Worm (Caenorhabditis elegans) whole organism, midembryonic: ENCODE measurements around the gene Y51H4A.8.
"Not testable (repeated sequence)": the region's sequence is repeated elsewhere in the genome, so short reads cannot be mapped to it uniquely, and the experiment has no call there.

Source experiments
- T22C8.4 ChIP-seq: fragments of 200-800 bp; sonication (Bioruptor generic); IDR thresholded peaks from 2 replicates; pipeline ENCODE4 v1.3.6; 2022; ENCODE audit warnings: missing genetic modification characterization, missing compliant biosample characterization
- cog-1 ChIP-seq: sonication (generic microtip); optimal IDR thresholded peaks from 2 replicates; lab custom pipeline; 2016; ENCODE audit warnings: missing genetic modification characterization, missing compliant biosample characterization
- flt-1 ChIP-seq: fragments of 200-800 bp; sonication (Bioruptor generic); IDR thresholded peaks from 2 replicates; pipeline ENCODE4 v1.3.6; 2022; ENCODE audit warnings: missing genetic modification characterization, missing compliant biosample characterization
- klf-2 ChIP-seq: fragments of 200-800 bp; sonication (Bioruptor generic); conservative IDR thresholded peaks from 2 replicates; pipeline ENCODE4 v1.3.6; 2022; ENCODE audit warnings: missing genetic modification reagents, missing genetic modification characterization, missing compliant biosample characterization
- med-1 ChIP-seq: sonication (generic microtip); optimal IDR thresholded peaks from 2 replicates; lab custom pipeline; 2017; ENCODE audit warnings: missing genetic modification characterization, mild to moderate bottlenecking, missing compliant biosample characterization, antibody characterized with exemption, missing genetic modification reagents; ENCODE audit not compliant: insufficient read depth
- ref-1 ChIP-seq: fragments of 200-800 bp; sonication (Bioruptor generic); conservative IDR thresholded peaks from 2 replicates; pipeline ENCODE4 v1.3.6; 2022; ENCODE audit warnings: missing genetic modification reagents, missing genetic modification characterization, missing compliant biosample characterization
- tab-1 ChIP-seq: fragments of 200-800 bp; sonication (Bioruptor generic); IDR thresholded peaks from 2 replicates; pipeline ENCODE4 v1.3.6; 2022; ENCODE audit warnings: missing genetic modification characterization, missing compliant biosample characterization
- ztf-23 ChIP-seq: fragments of 200-800 bp; sonication (Bioruptor generic); IDR thresholded peaks from 2 replicates; pipeline ENCODE4 v1.3.6; 2022; ENCODE audit warnings: missing genetic modification reagents, missing genetic modification characterization, missing compliant biosample characterization
- ztf-29 ChIP-seq: fragments of 200-800 bp; sonication (Bioruptor generic); IDR thresholded peaks from 2 replicates; pipeline ENCODE4 v1.3.6; 2022; ENCODE audit warnings: missing genetic modification reagents, missing genetic modification characterization, missing compliant biosample characterization

Y51H4A.8 gene

DNA sequence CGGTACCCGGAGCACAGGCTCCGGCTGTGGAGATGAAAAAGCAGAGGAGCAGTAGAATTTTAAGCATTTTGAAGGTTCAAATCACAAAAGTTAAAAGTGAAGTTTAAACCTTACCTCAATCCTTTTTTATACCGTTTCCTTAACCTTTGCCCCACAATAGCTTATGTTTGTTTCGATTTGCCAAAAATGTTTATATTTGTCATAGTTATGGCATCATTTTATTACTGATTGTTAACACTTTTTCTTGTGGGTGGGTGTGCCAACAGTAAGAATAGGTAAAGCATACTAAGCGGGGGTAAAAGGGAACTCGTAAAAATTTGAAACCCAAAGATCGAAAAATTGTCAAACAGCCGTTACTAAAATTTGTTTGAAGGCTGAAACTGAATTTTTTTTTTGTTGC lies at the start of gene Y51H4A.8:
TSS of gene Y51H4A.8 (minus strand) at position 101 of the 400 bp plus-strand sequence.
- TF ChIP-seq ztf-23 (0 out of 2 replicates have a peak, but pooled peaks have one; percentile 26), med-1 (GFP tag; lab: Kevin White, UChicago) (no peak)

DNA sequence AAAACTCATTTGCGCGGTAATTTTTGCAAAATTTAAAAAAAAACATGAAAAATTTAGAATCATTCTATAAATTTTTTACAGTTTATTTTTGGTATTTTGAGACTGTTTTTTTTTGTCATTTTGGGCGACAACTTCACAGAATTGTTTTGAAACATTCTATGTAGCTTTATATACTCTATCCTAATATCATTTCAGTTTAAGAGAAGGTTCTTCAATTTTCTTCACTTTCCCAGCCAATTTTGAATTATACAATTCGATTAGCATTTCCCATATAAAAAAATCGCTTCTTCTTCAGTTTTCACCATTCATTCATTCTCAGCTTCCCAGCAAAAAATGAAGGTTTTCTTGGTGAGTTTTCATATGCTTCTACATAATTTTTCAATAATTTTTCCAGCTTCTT lies 49.3 kb upstream of the Y51H4A.8 start, which contains the start of gene fipr-28:
TSS of gene fipr-28 (plus strand) at position 301 of the 400 bp plus-strand sequence.
- no peak for TF ChIP-seq ztf-23
- TF ChIP-seq cog-1: no peak

DNA sequence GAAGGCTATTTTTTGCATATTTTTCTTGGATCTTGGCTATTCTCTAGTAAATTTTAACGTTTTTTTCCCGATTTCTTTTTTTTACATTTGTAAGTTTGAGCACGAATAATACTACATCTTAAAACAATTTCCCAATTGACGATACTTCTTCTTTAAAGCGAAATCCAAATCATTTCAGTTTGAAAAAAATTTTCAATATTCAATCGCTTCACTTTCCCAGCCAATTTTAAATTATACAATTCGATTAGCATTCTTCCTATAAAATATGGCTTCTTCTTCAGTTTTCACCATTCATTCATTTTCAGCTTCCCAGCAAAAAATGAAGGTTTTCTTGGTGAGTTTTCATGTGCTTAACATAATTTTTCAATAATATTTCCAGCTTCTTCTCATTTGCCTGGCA lies 47.6 kb upstream of the Y51H4A.8 start, which contains the start of gene fip-7:
TSS of gene fip-7 (plus strand) at position 301 of the 400 bp plus-strand sequence.
- not testable (repeated sequence) for TF ChIP-seq flt-1, cog-1, T22C8.4

DNA sequence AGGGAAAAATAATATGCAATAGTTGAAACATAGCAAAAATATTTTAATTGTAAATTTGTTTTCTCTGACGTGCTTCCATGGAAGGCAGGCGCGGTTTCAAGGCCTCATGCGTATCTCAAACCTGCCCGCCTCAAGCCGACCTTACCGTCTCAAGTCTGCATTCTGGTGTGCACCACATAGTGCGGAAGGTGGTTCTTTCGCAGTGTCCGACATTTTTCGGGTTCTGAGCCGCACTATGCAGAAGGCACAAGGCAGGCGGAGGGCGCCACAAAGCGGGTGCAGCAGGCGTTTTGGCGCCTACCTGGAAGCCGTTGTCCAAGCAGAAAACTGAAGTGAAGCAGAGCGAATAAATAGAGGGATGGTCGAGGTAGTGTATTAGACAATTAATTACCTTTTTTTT lies 44.2 kb upstream of the Y51H4A.8 start:
- TF ChIP-seq ztf-23 (no peak), flt-1 (no peak), ztf-29 (GFP tag; lab: Robert Waterston, UW) (no peak), T22C8.4 (no peak), cog-1 (no peak), ref-1 (GFP tag; lab: Robert Waterston, UW) (no peak), tab-1 (GFP tag; lab: Robert Waterston, UW) (no peak)

DNA sequence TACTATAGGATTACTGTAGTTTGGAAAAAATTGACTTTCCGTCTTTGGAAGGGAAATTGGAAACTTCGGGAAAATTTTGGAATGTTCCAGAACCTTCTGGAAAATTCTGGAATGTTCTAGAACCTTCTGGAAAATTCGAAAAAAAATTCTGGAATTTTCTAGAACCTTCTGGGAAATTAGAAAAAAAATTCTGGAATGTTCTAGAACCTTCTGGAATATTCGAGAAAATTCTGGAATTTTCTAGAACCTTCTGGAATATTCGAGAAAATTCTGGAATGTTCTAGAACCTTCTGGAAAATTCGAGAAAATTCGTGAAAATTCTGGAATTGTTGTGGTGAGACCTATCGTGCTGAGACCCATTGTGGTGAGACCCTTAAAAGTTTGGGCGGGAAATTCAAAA lies 36.8 kb upstream of the Y51H4A.8 start:
- peak; percentile 77 for TF ChIP-seq flt-1

DNA sequence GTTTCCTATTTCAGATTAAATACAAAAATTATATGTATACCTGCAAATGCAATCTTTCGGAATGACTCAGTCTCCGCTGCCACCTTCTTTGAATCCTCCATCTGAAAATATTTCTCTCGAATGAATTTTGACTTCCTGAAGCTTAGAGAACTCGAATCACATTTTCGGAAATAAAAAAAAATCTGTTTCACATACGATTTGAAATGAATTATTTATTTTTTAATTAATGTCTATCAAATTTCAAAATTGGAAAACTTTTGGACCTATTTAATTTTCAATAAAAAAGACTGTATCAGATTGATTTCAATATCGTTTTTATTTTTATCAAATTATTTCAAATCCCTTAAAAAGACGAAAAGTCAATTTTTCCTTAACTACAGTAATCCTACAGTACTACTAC lies 24.3 kb upstream of the Y51H4A.8 start, which contains the start of gene col-137:
TSS of gene col-137 (minus strand) at position 101 of the 400 bp plus-strand sequence.
- no peak for TF ChIP-seq T22C8.4

DNA sequence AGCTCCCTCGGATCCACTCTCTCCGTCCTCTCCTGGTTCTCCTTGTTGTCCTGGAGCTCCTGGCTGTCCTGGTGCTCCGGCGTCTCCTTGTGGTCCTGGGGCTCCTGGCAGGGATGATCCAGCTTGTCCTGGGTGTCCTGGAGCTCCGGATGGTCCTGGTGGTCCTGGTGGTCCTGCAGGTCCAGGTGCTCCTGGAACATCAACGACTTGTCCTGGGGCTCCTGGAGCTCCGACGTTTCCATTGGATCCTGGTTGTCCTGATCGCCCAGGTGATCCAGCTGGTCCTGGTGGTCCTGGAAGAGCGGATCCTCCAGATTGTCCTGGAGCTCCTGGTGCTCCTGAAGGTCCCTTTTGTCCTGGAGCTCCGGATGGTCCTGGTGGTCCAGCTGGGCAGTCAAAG lies 23.2 kb upstream of the Y51H4A.8 start:
- TF ChIP-seq T22C8.4 (no peak), cog-1 (no peak), klf-2 (GFP tag; lab: Robert Waterston, UW) (no peak), med-1 (GFP tag; lab: Kevin White, UChicago) (no peak), ztf-23 (no peak), tab-1 (GFP tag; lab: Robert Waterston, UW) (no peak), flt-1 (no peak), ref-1 (GFP tag; lab: Robert Waterston, UW) (no peak)

DNA sequence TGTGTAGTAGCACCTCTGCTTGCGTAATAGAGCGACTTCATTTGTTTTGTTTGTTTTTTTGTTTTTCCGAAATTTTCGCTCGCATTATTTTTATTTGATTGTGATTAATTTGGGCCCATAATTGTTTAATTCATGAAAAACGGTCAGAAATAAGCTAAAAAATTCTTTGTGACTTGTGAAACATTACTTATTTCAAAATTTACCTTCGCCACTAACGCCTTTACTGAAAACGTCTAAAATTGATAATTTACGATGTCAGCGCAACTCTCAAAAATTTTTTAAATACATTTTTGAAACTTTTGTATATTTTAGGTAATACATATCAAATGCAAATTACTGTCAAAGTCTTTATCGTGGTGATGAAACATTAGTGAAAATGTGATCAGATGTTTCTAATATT lies 17.4 kb downstream of the Y51H4A.8 start:
- TF ChIP-seq tab-1 (GFP tag; lab: Robert Waterston, UW) (no peak), cog-1 (no peak), med-1 (GFP tag; lab: Kevin White, UChicago) (no peak), ztf-29 (GFP tag; lab: Robert Waterston, UW) (no peak), T22C8.4 (no peak), ztf-23 (no peak), flt-1 (no peak), klf-2 (GFP tag; lab: Robert Waterston, UW) (no peak), ref-1 (GFP tag; lab: Robert Waterston, UW) (no peak)

DNA sequence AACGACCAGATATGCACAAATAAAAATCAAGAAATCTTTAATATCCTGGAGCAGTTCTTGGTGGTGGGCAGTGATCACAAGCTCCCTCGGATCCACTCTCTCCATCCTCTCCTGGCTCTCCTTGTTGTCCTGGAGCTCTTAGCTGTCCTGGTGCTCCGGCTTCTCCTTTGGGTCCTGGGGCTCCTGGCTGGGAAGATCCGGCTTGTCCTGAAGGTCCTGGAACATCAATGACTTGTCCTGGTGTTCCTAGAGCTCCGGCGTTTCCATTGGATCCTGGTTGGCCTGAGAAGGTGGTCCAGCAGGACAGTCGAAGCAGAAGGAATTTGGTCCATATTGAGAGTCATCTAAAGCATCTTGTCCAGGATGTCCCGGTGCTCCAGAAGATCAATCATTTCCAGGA lies 26.9 kb downstream of the Y51H4A.8 start:
- TF ChIP-seq med-1 (GFP tag; lab: Kevin White, UChicago) (no peak), ztf-23 (no peak), cog-1 (no peak), flt-1 (no peak), tab-1 (GFP tag; lab: Robert Waterston, UW) (no peak), klf-2 (GFP tag; lab: Robert Waterston, UW) (no peak), ztf-29 (GFP tag; lab: Robert Waterston, UW) (no peak), ref-1 (GFP tag; lab: Robert Waterston, UW) (no peak), T22C8.4 (no peak)

DNA sequence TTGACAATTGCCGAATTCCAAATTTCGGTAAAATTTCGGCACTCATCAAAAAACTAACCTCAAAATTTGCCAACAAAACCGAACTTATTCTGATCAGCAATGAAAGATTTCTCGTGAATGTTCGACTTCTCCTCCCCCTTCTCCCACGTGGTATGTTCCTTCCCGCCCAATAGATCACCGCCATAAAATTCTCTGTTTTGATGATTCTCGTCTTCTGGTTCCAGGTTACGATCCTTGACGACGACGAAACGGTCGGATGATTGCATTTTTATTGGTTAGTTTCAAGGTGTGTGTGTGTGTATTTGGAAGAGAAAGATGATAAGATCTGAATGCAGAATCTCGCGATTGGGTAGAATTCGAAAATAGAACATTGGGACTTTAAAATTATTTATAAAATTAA lies 35.7 kb downstream of the Y51H4A.8 start, which contains the start of gene uroc-1:
TSS of gene uroc-1 (minus strand) at position 101 of the 400 bp plus-strand sequence.
- TF ChIP-seq ztf-29 (GFP tag; lab: Robert Waterston, UW) (no peak), ztf-23 (no peak), klf-2 (GFP tag; lab: Robert Waterston, UW) (no peak), med-1 (GFP tag; lab: Kevin White, UChicago) (no peak), T22C8.4 (no peak), flt-1 (no peak), cog-1 (no peak)

DNA sequence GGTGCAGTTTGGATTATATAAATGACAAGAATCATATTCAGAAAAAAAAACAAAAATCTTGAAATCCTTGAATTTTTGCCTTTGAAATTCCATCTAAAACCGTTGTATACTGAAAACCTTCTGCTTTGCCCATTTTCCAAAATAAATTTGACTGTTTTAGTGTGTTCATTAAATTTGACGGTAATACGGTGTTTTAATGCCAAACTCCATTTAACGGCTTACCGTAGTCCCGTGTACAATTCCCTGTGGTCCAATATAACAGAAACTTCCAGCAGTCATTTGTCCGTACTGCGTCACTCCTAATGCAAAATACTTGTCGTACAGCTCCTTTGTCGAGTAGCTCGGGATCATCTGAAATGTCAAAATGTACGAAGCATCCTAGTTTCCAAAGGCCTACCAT lies 37.8 kb downstream of the Y51H4A.8 start:
- TF ChIP-seq cog-1: no peak
- TF ChIP-seq klf-2 (GFP tag; lab: Robert Waterston, UW): no peak
- TF ChIP-seq flt-1: no peak
- TF ChIP-seq ztf-23: no peak
- TF ChIP-seq tab-1 (GFP tag; lab: Robert Waterston, UW): no peak
- no peak for TF ChIP-seq med-1 (GFP tag; lab: Kevin White, UChicago)
- TF ChIP-seq ref-1 (GFP tag; lab: Robert Waterston, UW): no peak
- no peak for TF ChIP-seq ztf-29 (GFP tag; lab: Robert Waterston, UW)
- no peak for TF ChIP-seq T22C8.4

DNA sequence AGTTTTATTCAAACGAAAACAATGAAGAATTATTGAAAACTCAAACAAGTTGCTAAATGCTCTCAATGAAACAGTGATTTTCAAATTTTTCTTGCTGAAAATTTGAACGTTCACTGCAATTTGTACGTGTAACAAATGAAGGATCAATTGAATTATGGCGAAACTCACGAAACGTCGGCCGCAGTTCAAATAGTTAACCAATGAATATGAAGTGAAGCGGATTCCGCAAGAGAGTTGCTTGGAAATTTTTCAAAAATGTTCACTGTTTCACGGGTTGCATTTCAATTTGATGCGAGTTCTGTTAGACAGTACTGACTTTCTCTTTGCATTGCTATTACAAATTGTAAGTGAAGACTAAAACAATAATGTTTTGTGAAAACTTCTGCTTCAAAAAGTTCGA lies 43.4 kb downstream of the Y51H4A.8 start:
- no peak for TF ChIP-seq T22C8.4
- TF ChIP-seq klf-2 (GFP tag; lab: Robert Waterston, UW): no peak
- TF ChIP-seq med-1 (GFP tag; lab: Kevin White, UChicago): no peak
- no peak for TF ChIP-seq ztf-23
- TF ChIP-seq cog-1: no peak
